Worm (Caenorhabditis elegans): ENCODE data around the gene adh-1.

Gene adh-1

ce11 chrV:11887988-11888499, at the start of gene adh-1:
TSS of gene adh-1 (plus strand) at chrV:11888248.
- TF ChIP-seq pha-4 (tag; optimal IDR thresholded peaks at IDR 0.05) (no peak), sem-2 (GFP tag; optimal IDR thresholded peaks at IDR 0.05) (no peak)

DNA sequence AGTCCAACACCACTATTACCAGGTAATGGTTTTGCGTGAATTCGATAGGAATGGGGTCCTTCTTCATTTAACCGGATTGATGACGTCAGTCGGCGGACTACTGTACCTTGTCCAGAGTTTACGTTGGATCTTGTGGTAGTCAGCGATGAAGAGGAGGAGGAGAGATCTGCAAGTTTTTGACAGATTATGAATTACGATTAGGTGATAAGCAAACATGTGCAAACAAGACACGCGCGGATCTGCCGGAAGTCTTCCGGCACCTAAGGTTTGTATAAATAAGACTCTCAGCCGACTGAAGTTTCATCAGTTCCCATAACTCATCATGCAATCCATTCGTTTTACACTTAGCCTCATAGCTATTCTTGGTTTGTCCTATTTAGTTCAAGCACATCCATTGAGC, 48.8 kb upstream of the adh-1 start, which contains the start of gene idpb-5:
Gene idpb-5, plus strand, starts transcription at position 301 of the 400 bp plus-strand sequence.
- TF ChIP-seq unc-39 (tag; optimal IDR thresholded peaks at IDR 0.05) (no peak), elt-3 (tag; optimal IDR thresholded peaks at IDR 0.05) (no peak), lsy-2 (tag; optimal IDR thresholded peaks at IDR 0.05) (no peak), ceh-43 (GFP tag; optimal IDR thresholded peaks at IDR 0.05) (no peak), ztf-11 (tag; optimal IDR thresholded peaks at IDR 0.05) (no peak), nhr-237 (tag; optimal IDR thresholded peaks at IDR 0.05) (no peak)

DNA sequence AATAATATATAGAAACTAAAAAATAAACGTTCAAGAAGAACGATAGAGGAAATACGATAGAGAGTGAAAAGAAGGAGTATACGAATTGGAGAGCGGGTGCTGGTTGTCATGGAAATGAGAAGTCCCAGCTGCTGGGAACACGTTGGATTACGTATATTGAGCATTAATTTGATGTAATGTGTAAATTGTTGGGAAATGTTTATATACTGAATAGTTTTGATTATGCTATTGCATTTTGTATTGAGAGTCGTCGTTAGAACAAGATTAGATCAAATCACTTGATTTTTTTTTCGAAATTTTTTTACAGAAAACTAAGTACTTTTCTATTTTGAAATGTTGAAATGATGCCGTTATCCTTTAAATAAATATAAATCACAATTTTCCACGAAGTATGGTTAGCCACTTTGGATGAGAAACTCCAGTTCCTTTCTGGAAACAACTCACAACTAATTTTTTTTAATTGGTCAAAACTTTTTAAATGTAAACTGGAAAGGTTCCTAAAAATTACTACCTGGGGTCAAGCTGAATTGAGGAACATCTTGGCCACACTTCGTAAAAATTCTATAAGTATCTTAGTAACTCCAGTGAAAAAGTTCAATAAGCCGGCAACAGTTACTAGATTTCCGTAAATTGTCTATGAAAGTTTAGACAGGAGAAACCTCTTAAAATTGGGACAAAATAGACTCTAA, 44.2 kb upstream of the adh-1 start, which contains the start of gene nphp-4:
Gene nphp-4, minus strand, starts transcription at position 51 of the 689 bp plus-strand sequence.
- no peak for TF ChIP-seq mab-5 (tag; optimal IDR thresholded peaks at IDR 0.05)
- TF ChIP-seq unc-39 (tag; optimal IDR thresholded peaks at IDR 0.05): no peak
- TF ChIP-seq tbx-8 (GFP tag; optimal IDR thresholded peaks at IDR 0.05): no peak
- no peak for TF ChIP-seq unc-62 (GFP tag; optimal IDR thresholded peaks at IDR 0.05)
- TF ChIP-seq pha-4 (tag; optimal IDR thresholded peaks at IDR 0.05): no peak
- no peak for TF ChIP-seq lsy-2 (tag; optimal IDR thresholded peaks at IDR 0.05)
- no peak for TF ChIP-seq nhr-237 (tag; optimal IDR thresholded peaks at IDR 0.05)
- no peak for TF ChIP-seq nhr-2 (tag; optimal IDR thresholded peaks at IDR 0.05)
- no peak for TF ChIP-seq zip-8 (tag; optimal IDR thresholded peaks at IDR 0.05)
- TF ChIP-seq sem-2 (GFP tag; optimal IDR thresholded peaks at IDR 0.05): no peak
- TF ChIP-seq nhr-76 (tag; optimal IDR thresholded peaks at IDR 0.05): no peak
- TF ChIP-seq flh-1 (GFP tag; optimal IDR thresholded peaks at IDR 0.05): no peak
- no peak for TF ChIP-seq mep-1 (tag; optimal IDR thresholded peaks at IDR 0.05)
- TF ChIP-seq lin-32 (GFP tag; optimal IDR thresholded peaks at IDR 0.05): no peak
- no peak for TF ChIP-seq elt-1 (tag; optimal IDR thresholded peaks at IDR 0.05; ENCODE audit: borderline replicate concordance, insufficient read depth)
- no peak for TF ChIP-seq hlh-1 (tag; optimal IDR thresholded peaks at IDR 0.05)

- TF ChIP-seq snpc-4 (tag; optimal IDR thresholded peaks at IDR 0.05) (no peak), nhr-12 (tag; optimal IDR thresholded peaks at IDR 0.05) (no peak), mls-2 (tag; optimal IDR thresholded peaks at IDR 0.05) (peak; percentile 56), sem-2 (GFP tag; optimal IDR thresholded peaks at IDR 0.05) (no peak), tbx-8 (GFP tag; optimal IDR thresholded peaks at IDR 0.05) (no peak), flh-1 (GFP tag; optimal IDR thresholded peaks at IDR 0.05) (no peak), elt-1 (tag; optimal IDR thresholded peaks at IDR 0.05; ENCODE audit: borderline replicate concordance, insufficient read depth) (no peak), mab-5 (tag; optimal IDR thresholded peaks at IDR 0.05) (no peak), ceh-39 (tag; optimal IDR thresholded peaks at IDR 0.05) (no peak), M03D4.4 (tag; optimal IDR thresholded peaks at IDR 0.05) (peak; percentile 39), ceh-43 (GFP tag; optimal IDR thresholded peaks at IDR 0.05) (no peak), lin-32 (GFP tag; optimal IDR thresholded peaks at IDR 0.05) (no peak), pha-4 (tag; optimal IDR thresholded peaks at IDR 0.05) (no peak), unc-120 (tag; optimal IDR thresholded peaks at IDR 0.05; ENCODE audit: poor library complexity, severe bottlenecking) (peak; percentile 9), sptf-1 (tag; optimal IDR thresholded peaks at IDR 0.05) (peak; percentile 39), drap-1 (GFP tag; optimal IDR thresholded peaks at IDR 0.05) (no peak), unc-62 (GFP tag; optimal IDR thresholded peaks at IDR 0.05) (peak; percentile 50), nhr-76 (tag; optimal IDR thresholded peaks at IDR 0.05) (no peak), lsy-2 (tag; optimal IDR thresholded peaks at IDR 0.05) (no peak), ceh-83 (GFP tag; optimal IDR thresholded peaks at IDR 0.05) (no peak), lin-13 (tag; optimal IDR thresholded peaks at IDR 0.05) (peak; percentile 35), ham-2 (GFP tag; optimal IDR thresholded peaks at IDR 0.05) (peak; percentile 59), elt-3 (tag; optimal IDR thresholded peaks at IDR 0.05) (no peak), ces-1 (GFP tag; optimal IDR thresholded peaks at IDR 0.05) (peak; percentile 91), bed-3 (GFP tag; optimal IDR thresholded peaks at IDR 0.05) (no peak), nhr-2 (tag; optimal IDR thresholded peaks at IDR 0.05) (peak; percentile 90), nhr-28 (tag; optimal IDR thresholded peaks at IDR 0.05) (no peak), cnd-1 (tag; optimal IDR thresholded peaks at IDR 0.05) (peak; percentile 84), hlh-1 (tag; optimal IDR thresholded peaks at IDR 0.05) (peak; percentile 3), unc-39 (tag; optimal IDR thresholded peaks at IDR 0.05) (no peak), blmp-1 (tag; optimal IDR thresholded peaks at IDR 0.05) (no peak), zip-8 (tag; optimal IDR thresholded peaks at IDR 0.05) (no peak), mep-1 (tag; optimal IDR thresholded peaks at IDR 0.05) (no peak), ztf-11 (tag; optimal IDR thresholded peaks at IDR 0.05) (no peak), nhr-237 (tag; optimal IDR thresholded peaks at IDR 0.05) (no peak)
Observed at ce11 chrV:11844828-11845227, 43.2 kb upstream of the adh-1 start.

Measured in whole organism, mixed stage, embryonic.